Worm (Caenorhabditis elegans) whole organism, L3 larva: ENCODE measurements around the gene srsx-8.

Experiments
- egl-27 ChIP-seq: sonication (generic microtip); optimal IDR thresholded peaks from 4 replicates; lab custom pipeline; 2017; ENCODE audit warnings: missing biosample characterization, missing genetic modification reagents, missing genetic modification characterization
- elt-1 ChIP-seq: fragments of 150-350 bp; optimal IDR thresholded peaks from 2 replicates; lab custom pipeline; 2014; ENCODE audit warnings: missing biosample characterization, missing genetic modification characterization
- elt-3 ChIP-seq, 3 experiments: fragments of 150-350 bp in 1 of 3; sonication (generic microtip) in 2 of 3; optimal IDR thresholded peaks; 2 replicates in 2 of 3; 4 replicates in 1 of 3; lab custom pipeline; 2014 to 2017; ENCODE audit warnings: missing biosample characterization in 3 of 3, missing genetic modification characterization in 3 of 3
- fkh-10 ChIP-seq: sonication (generic microtip); optimal IDR thresholded peaks from 2 replicates; lab custom pipeline; 2017; ENCODE audit warnings: missing biosample characterization, missing genetic modification reagents, missing genetic modification characterization
- nfya-1 ChIP-seq: sonication (generic microtip); optimal IDR thresholded peaks from 2 replicates; lab custom pipeline; 2017; ENCODE audit warnings: missing genetic modification characterization, mild to moderate bottlenecking, missing compliant biosample characterization, antibody characterized with exemption, moderate library complexity; ENCODE audit not compliant: insufficient read depth
- nhr-23 ChIP-seq: fragments of 150-350 bp; optimal IDR thresholded peaks from 2 replicates; lab custom pipeline; 2014; ENCODE audit warnings: missing biosample characterization, missing genetic modification reagents, missing genetic modification characterization
- nhr-76 ChIP-seq: fragments of 150-350 bp; sonication (generic microtip); optimal IDR thresholded peaks from 5 replicates; lab custom pipeline; 2014; ENCODE audit warnings: missing biosample characterization, missing genetic modification characterization
- pha-4 ChIP-seq: fragments of 150-350 bp; optimal IDR thresholded peaks from 2 replicates; lab custom pipeline; 2014; ENCODE audit warnings: missing biosample characterization, missing genetic modification reagents, missing genetic modification characterization
- ztf-11 ChIP-seq: fragments of 150-350 bp; optimal IDR thresholded peaks from 2 replicates; lab custom pipeline; 2014; ENCODE audit warnings: missing biosample characterization, missing genetic modification characterization
- ztf-4 ChIP-seq: fragments of 150-350 bp; optimal IDR thresholded peaks from 2 replicates; lab custom pipeline; 2014; ENCODE audit warnings: missing biosample characterization, missing genetic modification characterization

DNA sequence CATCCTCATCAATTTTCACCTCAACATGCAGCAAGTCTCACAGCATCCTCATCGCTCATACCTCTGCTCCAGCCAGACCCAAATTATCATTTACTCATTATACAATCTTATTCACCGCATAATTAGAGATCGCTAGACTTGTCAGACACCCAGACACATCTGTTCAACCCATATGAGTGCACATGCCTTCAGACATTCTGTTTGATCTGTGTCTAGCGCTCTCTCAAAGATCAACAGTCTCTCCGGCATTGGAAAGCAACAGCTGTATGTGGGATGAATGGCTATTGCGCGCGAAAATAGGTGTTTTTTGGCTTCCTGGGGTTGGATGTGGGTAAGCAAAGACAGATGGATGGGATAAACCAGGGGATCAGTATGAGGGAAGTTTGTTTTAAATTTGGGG, 19.7 kb upstream of the srsx-8 start:
- TF ChIP-seq elt-1 (no peak), nfya-1 (no peak), ztf-11 (tag; lab: Kevin White, UChicago) (no peak), nhr-76 (tag; lab: Kevin White, UChicago) (no peak), elt-3 (tag; optimal IDR thresholded peaks at IDR 0.05; lab: Kevin White, UChicago) (no peak), egl-27 (tag; lab: Kevin White, UChicago) (no peak), fkh-10 (GFP tag; lab: Kevin White, UChicago) (no peak), pha-4 (tag; lab: Kevin White, UChicago) (no peak), nhr-23 (tag; lab: Kevin White, UChicago) (no peak), ztf-4 (tag; lab: Kevin White, UChicago) (no peak)
